Fruit fly (Drosophila melanogaster): ENCODE results near the gene Spn28F.

The Spn28F gene

dm6 chr2L:8290653-8291233, 49.1 kb upstream of the Spn28F start (continued):
- TF ChIP-seq CG14860 (GFP tag; IDR thresholded peaks at IDR 0.05; ENCODE audit: partially characterized antibody) = no peak
- TF ChIP-seq CG9437 (GFP tag; optimal IDR thresholded peaks at IDR 0.05) = no peak
- TF ChIP-seq D19B (GFP tag; optimal IDR thresholded peaks at IDR 0.05) = no peak
- no peak for TF ChIP-seq CG14014 (GFP tag; IDR thresholded peaks at IDR 0.05)
- no peak for TF ChIP-seq CG18764 (GFP tag; optimal IDR thresholded peaks at IDR 0.05)
- TF ChIP-seq CG9817 (tag; optimal IDR thresholded peaks at IDR 0.05) = no peak
- no peak for TF ChIP-seq dpn (GFP tag; optimal IDR thresholded peaks at IDR 0.05)
- no peak for TF ChIP-seq CG10431 (GFP tag; optimal IDR thresholded peaks at IDR 0.05)
- TF ChIP-seq CG11695 (GFP tag; IDR thresholded peaks at IDR 0.05) = no peak
- no peak for TF ChIP-seq Camta (GFP tag; optimal IDR thresholded peaks at IDR 0.05)
- TF ChIP-seq CG12236 (GFP tag; optimal IDR thresholded peaks at IDR 0.05) = no peak
- TF ChIP-seq CTCF (GFP tag; optimal IDR thresholded peaks at IDR 0.05) = no peak
- TF ChIP-seq CG11398 (GFP tag; optimal IDR thresholded peaks at IDR 0.05) = no peak
- TF ChIP-seq Vsx1 (GFP tag; optimal IDR thresholded peaks at IDR 0.05) = no peak
- no peak for TF ChIP-seq eve (GFP tag; optimal IDR thresholded peaks at IDR 0.05)
- no peak for TF ChIP-seq CG8478 (optimal IDR thresholded peaks at IDR 0.05)
- TF ChIP-seq cwo (GFP tag; optimal IDR thresholded peaks at IDR 0.05) = no peak
- no peak for TF ChIP-seq sqz (GFP tag; optimal IDR thresholded peaks at IDR 0.05)
- no peak for TF ChIP-seq Taf1 (GFP tag; IDR thresholded peaks at IDR 0.05)
- no peak for TF ChIP-seq TFAM (GFP tag; optimal IDR thresholded peaks at IDR 0.05)
- no peak for TF ChIP-seq dimm (GFP tag; IDR thresholded peaks at IDR 0.05)
- TF ChIP-seq CG13624 (GFP tag; optimal IDR thresholded peaks at IDR 0.05) = no peak
- TF ChIP-seq CG4404 (GFP tag; IDR thresholded peaks at IDR 0.05) = no peak
- peak; percentile 35; the same call in 1 of the 2 replicates for TF ChIP-seq Xrp1 (GFP tag; IDR thresholded peaks at IDR 0.05)
- TF ChIP-seq mld (GFP tag; IDR thresholded peaks at IDR 0.05; ENCODE audit: partially characterized antibody) = no peak
- no peak for TF ChIP-seq fd64A (GFP tag; optimal IDR thresholded peaks at IDR 0.05)
- no peak for TF ChIP-seq BtbVII (GFP tag; optimal IDR thresholded peaks at IDR 0.05)
- no peak for TF ChIP-seq tgo (GFP tag; IDR thresholded peaks at IDR 0.05)
- no peak for TF ChIP-seq ind (GFP tag; optimal IDR thresholded peaks at IDR 0.05)
- no peak for TF ChIP-seq chif (GFP tag; optimal IDR thresholded peaks at IDR 0.05)
- no peak for TF ChIP-seq CG8359 (GFP tag; optimal IDR thresholded peaks at IDR 0.05; ENCODE audit: borderline replicate concordance)
- TF ChIP-seq CG12299 (tag; optimal IDR thresholded peaks at IDR 0.05) = no peak
- TF ChIP-seq amos (GFP tag; IDR thresholded peaks at IDR 0.05; ENCODE audit: partially characterized antibody) = peak; percentile 49; the same call in 1 of the 2 replicates
- TF ChIP-seq CG8944 (GFP tag; optimal IDR thresholded peaks at IDR 0.05) = no peak
- TF ChIP-seq peb (GFP tag; IDR thresholded peaks at IDR 0.05) = no peak
- TF ChIP-seq pnt (GFP tag; optimal IDR thresholded peaks at IDR 0.05) = peak; percentile 28
- no peak for TF ChIP-seq gfzf (GFP tag; optimal IDR thresholded peaks at IDR 0.05)
- no peak for TF ChIP-seq Hr51 (GFP tag; optimal IDR thresholded peaks at IDR 0.05)
- TF ChIP-seq BEAF-32 (GFP tag; optimal IDR thresholded peaks at IDR 0.05) = no peak
- no peak for TF ChIP-seq chn (GFP tag; optimal IDR thresholded peaks at IDR 0.05)
- no peak for TF ChIP-seq psq (GFP tag; optimal IDR thresholded peaks at IDR 0.05)
- TF ChIP-seq ro (GFP tag; IDR thresholded peaks at IDR 0.05) = no peak
- no peak for TF ChIP-seq h (optimal IDR thresholded peaks at IDR 0.05)
- TF ChIP-seq CG3281 (GFP tag; optimal IDR thresholded peaks at IDR 0.05) = no peak
- no peak for TF ChIP-seq Doc3 (GFP tag; IDR thresholded peaks at IDR 0.05; ENCODE audit: partially characterized antibody)
- TF ChIP-seq CG4854 (GFP tag; optimal IDR thresholded peaks at IDR 0.05) = no peak
- no peak for TF ChIP-seq CG9932 (GFP tag; IDR thresholded peaks at IDR 0.05)
- TF ChIP-seq lilli (GFP tag; optimal IDR thresholded peaks at IDR 0.05) = no peak
- no peak for TF ChIP-seq CG12744 (GFP tag; optimal IDR thresholded peaks at IDR 0.05)
- no peak for TF ChIP-seq tup (GFP tag; optimal IDR thresholded peaks at IDR 0.05)
- TF ChIP-seq cad (GFP tag; optimal IDR thresholded peaks at IDR 0.05) = no peak
- TF ChIP-seq CG18599 (GFP tag; optimal IDR thresholded peaks at IDR 0.05) = no peak
